Worm (Caenorhabditis elegans) whole organism, L4 larva: Measurements from ENCODE around the gene F09G8.10.

Source experiments
- F26F4.8 ChIP-seq: fragments of 200-800 bp; sonication (Bioruptor generic); conservative IDR thresholded peaks from 2 replicates; pipeline ENCODE4 v1.3.6; 2022; ENCODE audit warnings: missing genetic modification characterization, missing compliant biosample characterization
- F44E2.7 ChIP-seq: fragments of 200-800 bp; sonication (Bioruptor generic); IDR thresholded peaks from 2 replicates; pipeline ENCODE4 v2.1.2; 2022; ENCODE audit warnings: missing genetic modification characterization, missing compliant biosample characterization
- R02D3.7 ChIP-seq: fragments of 150-350 bp; sonication (generic microtip); optimal IDR thresholded peaks from 3 replicates; lab custom pipeline; 2014; ENCODE audit warnings: missing biosample characterization, missing genetic modification characterization
- T26A8.4 ChIP-seq: fragments of 200-800 bp; sonication (Bioruptor generic); IDR thresholded peaks from 2 replicates; pipeline ENCODE4 v1.3.6; 2022; ENCODE audit warnings: missing genetic modification characterization, missing compliant biosample characterization
- Y105C5A.15 ChIP-seq: fragments of 200-800 bp; sonication (Bioruptor generic); IDR thresholded peaks from 2 replicates; pipeline ENCODE4 v1.3.6; 2022; ENCODE audit warnings: missing genetic modification characterization, missing compliant biosample characterization
- Y48G9A.11 ChIP-seq: fragments of 200-800 bp; sonication (Bioruptor generic); IDR thresholded peaks from 2 replicates; pipeline ENCODE4 v1.3.6; 2022; ENCODE audit warnings: missing genetic modification reagents, missing genetic modification characterization, missing compliant biosample characterization
- Y75B8A.6 ChIP-seq: fragments of 200-800 bp; sonication (Bioruptor generic); IDR thresholded peaks from 2 replicates; pipeline ENCODE4 v1.3.6; 2022; ENCODE audit warnings: missing genetic modification reagents, missing genetic modification characterization, missing compliant biosample characterization
- ZK546.5 ChIP-seq, 2 experiments: sonication (generic microtip); optimal IDR thresholded peaks; 2 replicates each; lab custom pipeline; 2017; ENCODE audit warnings: missing biosample characterization in 2 of 2, missing genetic modification characterization in 2 of 2
- aha-1 ChIP-seq: fragments of 150-350 bp; peaks from one replicate; lab custom pipeline; 2014; ENCODE audit warnings: missing biosample characterization, missing genetic modification characterization
- arid-1 ChIP-seq: fragments of 200-800 bp; sonication (Bioruptor generic); conservative IDR thresholded peaks from 2 replicates; pipeline ENCODE4 v1.3.6; 2022; ENCODE audit warnings: missing genetic modification reagents, missing genetic modification characterization, missing compliant biosample characterization
- attf-4 ChIP-seq: sonication (generic microtip); optimal IDR thresholded peaks from 3 replicates; lab custom pipeline; 2017; ENCODE audit warnings: missing biosample characterization, missing genetic modification characterization
- ceh-44 ChIP-seq: fragments of 200-800 bp; sonication (Bioruptor generic); IDR thresholded peaks from 2 replicates; pipeline ENCODE4 v1.3.6; 2022; ENCODE audit warnings: missing genetic modification reagents, missing genetic modification characterization, missing compliant biosample characterization
- ctbp-1 ChIP-seq: fragments of 200-800 bp; sonication (Bioruptor generic); IDR thresholded peaks from 2 replicates; pipeline ENCODE4 v1.3.6; 2022; ENCODE audit warnings: missing genetic modification reagents, missing genetic modification characterization, missing compliant biosample characterization
- daf-8 ChIP-seq: fragments of 200-800 bp; sonication (Bioruptor generic); IDR thresholded peaks from 2 replicates; pipeline ENCODE4 v1.3.6; 2022; ENCODE audit warnings: missing genetic modification characterization, missing compliant biosample characterization
- dmd-9 ChIP-seq: fragments of 200-800 bp; sonication (Bioruptor generic); IDR thresholded peaks from 2 replicates; pipeline ENCODE4 v1.3.6; 2022; ENCODE audit warnings: missing genetic modification reagents, missing genetic modification characterization, missing compliant biosample characterization
- dpl-1 ChIP-seq: fragments of 150-350 bp; optimal IDR thresholded peaks from 2 replicates; lab custom pipeline; 2014; ENCODE audit warnings: missing biosample characterization, missing genetic modification reagents, missing genetic modification characterization
- dve-1 ChIP-seq: sonication (generic microtip); optimal IDR thresholded peaks from 2 replicates; lab custom pipeline; 2017; ENCODE audit warnings: antibody characterized with exemption, mild to moderate bottlenecking, missing genetic modification characterization, missing compliant biosample characterization; ENCODE audit not compliant: insufficient read depth
- egl-43 ChIP-seq: fragments of 200-800 bp; sonication (Bioruptor generic); IDR thresholded peaks from 2 replicates; pipeline ENCODE4 v1.3.6; 2022; ENCODE audit warnings: missing genetic modification reagents, missing genetic modification characterization, missing compliant biosample characterization
- gei-8 ChIP-seq: fragments of 200-800 bp; sonication (Bioruptor generic); optimal IDR thresholded peaks from 2 replicates; lab custom pipeline; 2018; ENCODE audit warnings: mild to moderate bottlenecking, missing genetic modification characterization, missing compliant biosample characterization
- hlh-11 ChIP-seq: fragments of 200-800 bp; sonication (Bioruptor generic); optimal IDR thresholded peaks from 2 replicates; lab custom pipeline; 2018; ENCODE audit warnings: mild to moderate bottlenecking, missing genetic modification characterization, missing compliant biosample characterization
- hmg-1.1 ChIP-seq: fragments of 200-800 bp; sonication (Bioruptor generic); IDR thresholded peaks from 2 replicates; pipeline ENCODE4 v1.3.6; 2022; ENCODE audit warnings: missing genetic modification reagents, missing genetic modification characterization, missing compliant biosample characterization
- lim-7 ChIP-seq: fragments of 200-800 bp; sonication (Bioruptor generic); IDR thresholded peaks from 2 replicates; pipeline ENCODE4 v1.3.6; 2022; ENCODE audit warnings: missing genetic modification characterization, missing compliant biosample characterization
- lin-1 ChIP-seq: fragments of 200-800 bp; sonication (Bioruptor generic); IDR thresholded peaks from 2 replicates; pipeline ENCODE4 v1.3.6; 2022; ENCODE audit warnings: missing genetic modification reagents, missing genetic modification characterization, missing compliant biosample characterization
- lin-39 ChIP-seq: fragments of 150-350 bp; optimal IDR thresholded peaks from 2 replicates; lab custom pipeline; 2014; ENCODE audit warnings: missing biosample characterization, missing genetic modification reagents, missing genetic modification characterization
- lir-3 ChIP-seq: sonication (generic microtip); optimal IDR thresholded peaks from 2 replicates; lab custom pipeline; 2016; ENCODE audit warnings: mild to moderate bottlenecking, missing genetic modification characterization, missing compliant biosample characterization
- lsy-2 ChIP-seq, 2 experiments: fragments of 150-350 bp in 1 of 2; sonication (generic microtip) in 1 of 2; optimal IDR thresholded peaks; 2 replicates each; lab custom pipeline; 2014 to 2017; ENCODE audit warnings: missing biosample characterization in 2 of 2, missing genetic modification characterization in 2 of 2
- mep-1 ChIP-seq: fragments of 150-350 bp; sonication (generic microtip); optimal IDR thresholded peaks from 3 replicates; lab custom pipeline; 2014; ENCODE audit warnings: missing biosample characterization, missing genetic modification characterization
- mxl-2 ChIP-seq: fragments of 200-800 bp; sonication (Bioruptor generic); conservative IDR thresholded peaks from 2 replicates; pipeline ENCODE4 v1.3.6; 2022; ENCODE audit warnings: missing genetic modification reagents, missing genetic modification characterization, missing compliant biosample characterization
- nhr-10 ChIP-seq: fragments of 150-350 bp; optimal IDR thresholded peaks from 2 replicates; lab custom pipeline; 2014; ENCODE audit warnings: missing biosample characterization, missing genetic modification characterization
- nhr-11 ChIP-seq: fragments of 150-350 bp; optimal IDR thresholded peaks from 2 replicates; lab custom pipeline; 2014; ENCODE audit warnings: missing biosample characterization, missing genetic modification characterization
- nhr-111 ChIP-seq: fragments of 200-800 bp; sonication (Bioruptor generic); optimal IDR thresholded peaks from 2 replicates; lab custom pipeline; 2018; ENCODE audit warnings: mild to moderate bottlenecking, missing genetic modification characterization, missing compliant biosample characterization
- nhr-25 ChIP-seq: sonication (generic microtip); optimal IDR thresholded peaks from 2 replicates; lab custom pipeline; 2017; ENCODE audit warnings: missing genetic modification characterization, mild to moderate bottlenecking, missing compliant biosample characterization, antibody characterized with exemption, moderate library complexity, borderline replicate concordance; ENCODE audit not compliant: insufficient read depth
- nhr-28 ChIP-seq: fragments of 150-350 bp; optimal IDR thresholded peaks from 2 replicates; lab custom pipeline; 2014; ENCODE audit warnings: missing biosample characterization, missing genetic modification characterization
- nhr-41 ChIP-seq: fragments of 200-800 bp; sonication (Bioruptor generic); IDR thresholded peaks from 2 replicates; pipeline ENCODE4 v1.3.6; 2022; ENCODE audit warnings: missing genetic modification reagents, missing genetic modification characterization, missing compliant biosample characterization
- nhr-42 ChIP-seq: fragments of 200-800 bp; sonication (Bioruptor generic); IDR thresholded peaks from 2 replicates; pipeline ENCODE4 v1.3.6; 2022; ENCODE audit warnings: missing genetic modification characterization, missing compliant biosample characterization
- nhr-6 ChIP-seq: fragments of 150-350 bp; optimal IDR thresholded peaks from 2 replicates; lab custom pipeline; 2014; ENCODE audit warnings: missing biosample characterization, missing genetic modification characterization
- nhr-76 ChIP-seq: fragments of 150-350 bp; optimal IDR thresholded peaks from 2 replicates; lab custom pipeline; 2014; ENCODE audit warnings: missing biosample characterization, missing genetic modification characterization
- nhr-77 ChIP-seq: fragments of 150-350 bp; optimal IDR thresholded peaks from 2 replicates; lab custom pipeline; 2014; ENCODE audit warnings: missing biosample characterization, missing genetic modification characterization
- pha-4 ChIP-seq, 2 experiments: fragments of 150-350 bp in 1 of 2; fragments of 200-800 bp in 1 of 2; sonication (Bioruptor generic) in 1 of 2; IDR thresholded peaks in 1 of 2; optimal IDR thresholded peaks in 1 of 2; 2 replicates each; pipeline versions ENCODE4 v1.3.6 to Lab custom; 2014 to 2022; ENCODE audit warnings: missing genetic modification characterization in 2 of 2, missing genetic modification reagents in 2 of 2, missing biosample characterization in 1 of 2, missing compliant biosample characterization in 1 of 2
- php-3 ChIP-seq: fragments of 200-800 bp; sonication (Bioruptor generic); IDR thresholded peaks from 2 replicates; pipeline ENCODE4 v1.3.6; 2022; ENCODE audit warnings: missing genetic modification reagents, missing genetic modification characterization, missing compliant biosample characterization
- pqm-1 ChIP-seq: sonication (generic microtip); optimal IDR thresholded peaks from 2 replicates; lab custom pipeline; 2017; ENCODE audit warnings: missing biosample characterization, missing genetic modification characterization
- saeg-2 ChIP-seq: fragments of 200-800 bp; sonication (Bioruptor generic); IDR thresholded peaks from 2 replicates; pipeline ENCODE4 v1.3.6; 2022; ENCODE audit warnings: missing genetic modification reagents, missing genetic modification characterization, missing compliant biosample characterization
- sdz-12 ChIP-seq: fragments of 200-800 bp; sonication (Bioruptor generic); optimal IDR thresholded peaks from 2 replicates; lab custom pipeline; 2018; ENCODE audit warnings: mild to moderate bottlenecking, missing genetic modification characterization, missing compliant biosample characterization
- snpc-1.2 ChIP-seq: fragments of 200-800 bp; sonication (Bioruptor generic); IDR thresholded peaks from 2 replicates; pipeline ENCODE4 v1.3.6; 2022; ENCODE audit warnings: missing genetic modification reagents, missing genetic modification characterization, missing compliant biosample characterization
- snpc-4 ChIP-seq: fragments of 150-350 bp; optimal IDR thresholded peaks from 2 replicates; lab custom pipeline; 2014; ENCODE audit warnings: missing biosample characterization, missing genetic modification characterization
- spr-1 ChIP-seq: sonication (generic microtip); optimal IDR thresholded peaks from 2 replicates; lab custom pipeline; 2016; ENCODE audit warnings: mild to moderate bottlenecking, missing genetic modification characterization, missing compliant biosample characterization
- tag-97 ChIP-seq: fragments of 200-800 bp; sonication (Bioruptor generic); IDR thresholded peaks from 2 replicates; pipeline ENCODE4 v1.3.6; 2022; ENCODE audit warnings: missing genetic modification characterization, missing compliant biosample characterization
- unc-62 ChIP-seq, 3 experiments: fragments of 150-350 bp in 1 of 3; sonication (generic microtip); optimal IDR thresholded peaks in 2 of 3; peaks in 1 of 3; 1 replicate in 1 of 3; 2 replicates in 2 of 3; lab custom pipeline; 2014 to 2017; ENCODE audit warnings: missing biosample characterization in 3 of 3, missing genetic modification characterization in 3 of 3, missing genetic modification reagents in 3 of 3, missing genotype in 1 of 3
- zfp-3 ChIP-seq: fragments of 200-800 bp; sonication (Bioruptor generic); conservative IDR thresholded peaks from 2 replicates; pipeline ENCODE4 v1.3.6; 2022; ENCODE audit warnings: missing genetic modification reagents, missing genetic modification characterization, missing compliant biosample characterization
- zip-2 ChIP-seq: fragments of 150-350 bp; optimal IDR thresholded peaks from 2 replicates; lab custom pipeline; 2014; ENCODE audit warnings: missing biosample characterization, missing genetic modification characterization

F09G8.10 gene

DNA sequence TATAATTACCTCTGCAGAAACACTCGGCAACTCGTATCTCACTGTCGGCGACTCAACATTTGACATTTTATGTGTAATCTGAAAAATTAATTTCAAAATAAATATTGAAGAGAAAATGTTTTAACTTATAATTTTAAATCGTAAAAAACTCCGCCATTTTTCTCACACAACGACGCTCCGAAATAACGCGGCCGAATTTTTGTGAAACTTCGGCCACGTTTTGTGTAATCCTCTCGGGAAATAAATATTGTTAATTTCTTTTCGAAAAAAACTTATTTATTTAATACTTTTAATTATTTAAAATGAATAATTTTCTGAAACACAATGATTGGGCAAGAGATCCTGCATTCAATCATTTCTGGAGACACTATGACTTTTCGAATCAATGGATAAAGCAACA is 35.4 kb upstream of the F09G8.10 start, which contains the start of the genes F10E9.7 and F10E9.5 (continued):
- TF ChIP-seq tag-97 (0 out of 2 replicates have a peak, but pooled peaks have one; percentile 10), arid-1 (peak; percentile 60; the same call in 1 of the 2 replicates), dve-1 (peak; percentile 86), nhr-111 (no peak), hlh-11 (tag; lab: Kevin White, UChicago) (no peak), zip-2 (no peak), Y48G9A.11 (peak; percentile 99), dmd-9 (GFP tag; lab: Robert Waterston, UW) (peak; percentile 96), unc-62 (GFP tag; optimal IDR thresholded peaks at IDR 0.05 in 1 of 2; lab: Kevin White, UChicago) (no peak), unc-62 (tag; optimal IDR thresholded peaks at IDR 0.05; lab: Kevin White, UChicago) (no peak), lim-7 (GFP tag; lab: Robert Waterston, UW) (no peak), F26F4.8 (GFP tag; lab: Robert Waterston, UW) (no peak), hmg-1.1 (GFP tag; lab: Robert Waterston, UW) (peak; percentile 54; the same call in 1 of the 2 replicates), ceh-44 (GFP tag; lab: Robert Waterston, UW) (peak; percentile 86), pha-4 (GFP tag; IDR thresholded peaks at IDR 0.05; lab: Robert Waterston, UW) (peak; percentile 76), pha-4 (tag; optimal IDR thresholded peaks at IDR 0.05; lab: Kevin White, UChicago) (peak; percentile 69), dpl-1 (GFP tag; lab: Kevin White, UChicago) (peak; percentile 96), lin-39 (tag; lab: Kevin White, UChicago) (no peak), ZK546.5 (tag; optimal IDR thresholded peaks at IDR 0.05; lab: Kevin White, UChicago) (no peak), nhr-76 (tag; lab: Kevin White, UChicago) (no peak), ctbp-1 (no peak), nhr-41 (GFP tag; lab: Robert Waterston, UW) (no peak), lir-3 (tag; lab: Kevin White, UChicago) (no peak), nhr-25 (tag; lab: Kevin White, UChicago) (no peak), daf-8 (GFP tag; lab: Robert Waterston, UW) (no peak), lsy-2 (tag; optimal IDR thresholded peaks at IDR 0.05; lab: Kevin White, UChicago) (peak in 1 of 2 experiments; percentile 96), mxl-2 (GFP tag; lab: Robert Waterston, UW) (no peak), saeg-2 (GFP tag; lab: Robert Waterston, UW) (no peak), nhr-6 (tag; lab: Kevin White, UChicago) (peak; percentile 45), nhr-28 (peak; percentile 34), snpc-4 (no peak), php-3 (GFP tag; lab: Robert Waterston, UW) (no peak), zfp-3 (GFP tag; lab: Robert Waterston, UW) (peak; percentile 60; the same call in 1 of the 2 replicates), T26A8.4 (no peak; the same call in 1 of the 2 replicates), mep-1 (tag; lab: Kevin White, UChicago) (peak; percentile 87), F44E2.7 (GFP tag; lab: Robert Waterston, UW) (no peak), snpc-1.2 (GFP tag; lab: Robert Waterston, UW) (no peak), sdz-12 (GFP tag; lab: Kevin White, UChicago) (peak; percentile 68)

DNA sequence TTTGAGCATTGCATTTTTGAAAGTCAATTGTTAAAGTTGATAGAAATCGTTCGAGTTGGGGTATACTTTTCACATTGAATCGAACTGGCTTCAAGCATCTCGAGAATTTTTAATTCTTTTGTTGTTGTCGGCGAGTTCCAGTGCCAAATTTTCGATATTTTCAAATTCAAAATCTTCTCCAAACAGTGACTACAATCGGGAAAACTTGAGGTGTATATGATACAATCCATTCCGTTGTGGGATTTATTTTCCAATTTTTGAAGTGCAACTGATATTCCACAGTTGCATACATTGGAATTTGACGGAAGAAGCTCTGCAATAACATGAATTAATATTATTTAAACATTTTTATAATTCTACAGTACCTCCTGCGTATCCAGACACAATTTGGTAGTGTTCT is 33.8 kb upstream of the F09G8.10 start:
- TF ChIP-seq saeg-2 (GFP tag; lab: Robert Waterston, UW) (no peak), unc-62 (GFP tag; optimal IDR thresholded peaks at IDR 0.05 in 1 of 2; lab: Kevin White, UChicago) (peak in 1 of 2 experiments; percentile 87), unc-62 (tag; optimal IDR thresholded peaks at IDR 0.05; lab: Kevin White, UChicago) (no peak), pqm-1 (no peak), nhr-77 (no peak), Y105C5A.15 (no peak), nhr-11 (no peak), zfp-3 (GFP tag; lab: Robert Waterston, UW) (0 out of 2 replicates have a peak, but pooled peaks have one; percentile 35), Y75B8A.6 (GFP tag; lab: Robert Waterston, UW) (no peak), aha-1 (peak; percentile 94), attf-4 (tag; lab: Kevin White, UChicago) (no peak), nhr-42 (no peak), dpl-1 (GFP tag; lab: Kevin White, UChicago) (no peak), nhr-10 (tag; lab: Kevin White, UChicago) (no peak), gei-8 (GFP tag; lab: Kevin White, UChicago) (no peak), R02D3.7 (tag; lab: Kevin White, UChicago) (no peak), egl-43 (GFP tag; lab: Robert Waterston, UW) (no peak), hmg-1.1 (GFP tag; lab: Robert Waterston, UW) (no peak), lin-1 (GFP tag; lab: Robert Waterston, UW) (no peak), spr-1 (tag; lab: Kevin White, UChicago) (no peak), nhr-25 (tag; lab: Kevin White, UChicago) (no peak), nhr-111 (no peak)
- TF ChIP-seq, all 104 proteins: peak for 3
